Worm (Caenorhabditis elegans) whole organism, L1 larva: ENCODE results near the gene col-162.

Experiments used
- C16A3.4 ChIP-seq: fragments of 150-350 bp; optimal IDR thresholded peaks from 2 replicates; lab custom pipeline; 2014; ENCODE audit warnings: missing biosample characterization, missing genetic modification characterization
- Y116A8C.19 ChIP-seq: sonication (generic microtip); optimal IDR thresholded peaks from 2 replicates; lab custom pipeline; 2016; ENCODE audit warnings: missing compliant biosample characterization, missing genetic modification characterization, borderline replicate concordance
- alr-1 ChIP-seq: fragments of 200-800 bp; sonication (Bioruptor generic); optimal IDR thresholded peaks from 2 replicates; lab custom pipeline; 2018; ENCODE audit warnings: borderline replicate concordance, mild to moderate bottlenecking, missing genetic modification characterization, missing compliant biosample characterization
- ama-1 ChIP-seq: fragments of 150-350 bp; optimal IDR thresholded peaks from 2 replicates; lab custom pipeline; 2014
- blmp-1 ChIP-seq: fragments of 150-350 bp; optimal IDR thresholded peaks from 2 replicates; lab custom pipeline; 2014; ENCODE audit warnings: missing biosample characterization, missing genetic modification characterization
- ceh-82 ChIP-seq, 3 experiments: fragments of 150-350 bp in 1 of 3; sonication (generic microtip) in 2 of 3; optimal IDR thresholded peaks; 2 replicates each; lab custom pipeline; 2014 to 2017; ENCODE audit warnings: missing biosample characterization in 3 of 3, missing genetic modification characterization in 3 of 3
- ceh-90 ChIP-seq: sonication (generic microtip); optimal IDR thresholded peaks from 2 replicates; lab custom pipeline; 2016; ENCODE audit warnings: missing genetic modification characterization, missing compliant biosample characterization
- dpl-1 ChIP-seq, 3 experiments: fragments of 150-350 bp in 2 of 3; sonication (generic microtip) in 1 of 3; optimal IDR thresholded peaks; 2 replicates each; lab custom pipeline; 2014 to 2017; ENCODE audit warnings: missing biosample characterization in 3 of 3, missing genetic modification characterization in 3 of 3, missing genetic modification reagents in 3 of 3
- dsc-1 ChIP-seq: sonication (generic microtip); optimal IDR thresholded peaks from 2 replicates; lab custom pipeline; 2016; ENCODE audit warnings: mild to moderate bottlenecking, missing genetic modification characterization, missing compliant biosample characterization
- elt-3 ChIP-seq, 6 experiments: fragments of 150-350 bp in 1 of 6; sonication (generic microtip); optimal IDR thresholded peaks; 2 replicates each; lab custom pipeline; 2017 to 2018; ENCODE audit warnings: missing biosample characterization in 6 of 6, missing genetic modification characterization in 6 of 6, inconsistent platforms in 1 of 6
- fkh-8 ChIP-seq: sonication (generic microtip); optimal IDR thresholded peaks from 2 replicates; lab custom pipeline; 2016; ENCODE audit warnings: mild to moderate bottlenecking, missing genetic modification characterization, missing compliant biosample characterization
- hlh-17 ChIP-seq: fragments of 200-800 bp; sonication (Bioruptor generic); optimal IDR thresholded peaks from 2 replicates; lab custom pipeline; 2018; ENCODE audit warnings: missing genetic modification characterization, mild to moderate bottlenecking, missing compliant biosample characterization, moderate library complexity, borderline replicate concordance
- hlh-4 ChIP-seq: sonication (generic microtip); optimal IDR thresholded peaks from 2 replicates; lab custom pipeline; 2016; ENCODE audit warnings: mild to moderate bottlenecking, missing genetic modification characterization, missing compliant biosample characterization
- isw-1 ChIP-seq: fragments of 200-800 bp; sonication (Bioruptor generic); IDR thresholded peaks from 2 replicates; pipeline ENCODE4 v1.3.6; 2022; ENCODE audit warnings: missing genetic modification characterization, missing compliant biosample characterization
- jun-1 ChIP-seq: fragments of 150-350 bp; optimal IDR thresholded peaks from 2 replicates; lab custom pipeline; 2014; ENCODE audit warnings: missing biosample characterization, missing genetic modification reagents, missing genetic modification characterization
- lin-14 ChIP-seq: fragments of 200-800 bp; sonication (Bioruptor generic); optimal IDR thresholded peaks from 2 replicates; lab custom pipeline; 2018; ENCODE audit warnings: mild to moderate bottlenecking, missing genetic modification characterization, moderate library complexity, missing compliant biosample characterization
- lir-3 ChIP-seq: sonication (generic microtip); optimal IDR thresholded peaks from 2 replicates; lab custom pipeline; 2016; ENCODE audit warnings: mild to moderate bottlenecking, missing genetic modification characterization, moderate library complexity, missing compliant biosample characterization; ENCODE audit not compliant: poor library complexity
- mab-9 ChIP-seq: fragments of 200-800 bp; sonication (Bioruptor generic); IDR thresholded peaks from 2 replicates; pipeline ENCODE4 v1.3.6; 2022; ENCODE audit warnings: missing genetic modification reagents, missing genetic modification characterization, missing compliant biosample characterization
- mdl-1 ChIP-seq, 2 experiments: fragments of 150-350 bp; optimal IDR thresholded peaks; 2 replicates each; lab custom pipeline; 2014 to 2017; ENCODE audit warnings: missing biosample characterization in 2 of 2, missing genetic modification characterization in 2 of 2, inconsistent platforms in 1 of 2
- mep-1 ChIP-seq: fragments of 150-350 bp; optimal IDR thresholded peaks from 2 replicates; lab custom pipeline; 2014; ENCODE audit warnings: missing biosample characterization, missing genetic modification characterization
- nhr-11 ChIP-seq: fragments of 150-350 bp; optimal IDR thresholded peaks from 2 replicates; lab custom pipeline; 2014; ENCODE audit warnings: missing biosample characterization, missing genetic modification characterization
- nhr-20 ChIP-seq: sonication (generic microtip); optimal IDR thresholded peaks from 2 replicates; lab custom pipeline; 2016; ENCODE audit warnings: mild to moderate bottlenecking, missing genetic modification characterization, missing compliant biosample characterization
- nhr-237 ChIP-seq: fragments of 150-350 bp; optimal IDR thresholded peaks from 2 replicates; lab custom pipeline; 2014; ENCODE audit warnings: missing biosample characterization, missing genetic modification characterization
- nhr-28 ChIP-seq: fragments of 150-350 bp; optimal IDR thresholded peaks from 2 replicates; lab custom pipeline; 2014; ENCODE audit warnings: missing biosample characterization, missing genetic modification characterization
- nhr-47 ChIP-seq: sonication (generic microtip); optimal IDR thresholded peaks from 2 replicates; lab custom pipeline; 2016; ENCODE audit warnings: mild to moderate bottlenecking, missing genetic modification characterization, moderate library complexity, missing compliant biosample characterization
- nhr-71 ChIP-seq: sonication (generic microtip); optimal IDR thresholded peaks from 2 replicates; lab custom pipeline; 2016; ENCODE audit warnings: mild to moderate bottlenecking, missing genetic modification characterization, moderate library complexity, missing compliant biosample characterization
- nhr-77 ChIP-seq: fragments of 150-350 bp; optimal IDR thresholded peaks from 2 replicates; lab custom pipeline; 2014; ENCODE audit warnings: missing biosample characterization, missing genetic modification characterization
- nhr-90 ChIP-seq: sonication (generic microtip); optimal IDR thresholded peaks from 2 replicates; lab custom pipeline; 2016; ENCODE audit warnings: mild to moderate bottlenecking, missing genetic modification characterization, missing compliant biosample characterization; ENCODE audit not compliant: poor library complexity
- pag-3 ChIP-seq: sonication (generic microtip); optimal IDR thresholded peaks from 2 replicates; lab custom pipeline; 2017; ENCODE audit warnings: missing genetic modification characterization, mild to moderate bottlenecking, missing compliant biosample characterization, antibody characterized with exemption, borderline replicate concordance; ENCODE audit not compliant: insufficient read depth
- pqm-1 ChIP-seq: sonication (generic microtip); optimal IDR thresholded peaks from 3 replicates; lab custom pipeline; 2017; ENCODE audit warnings: missing biosample characterization, missing genetic modification characterization
- snu-23 ChIP-seq: sonication (generic microtip); optimal IDR thresholded peaks from 2 replicates; lab custom pipeline; 2016; ENCODE audit warnings: missing genetic modification characterization, missing compliant biosample characterization
- sptf-1 ChIP-seq: fragments of 150-350 bp; optimal IDR thresholded peaks from 2 replicates; lab custom pipeline; 2014; ENCODE audit warnings: missing biosample characterization, missing genetic modification characterization
- unc-130 ChIP-seq: fragments of 150-350 bp; optimal IDR thresholded peaks from 2 replicates; lab custom pipeline; 2017; ENCODE audit warnings: missing biosample characterization, missing genetic modification characterization, inconsistent platforms
- unc-30 ChIP-seq: sonication (generic microtip); optimal IDR thresholded peaks from 2 replicates; lab custom pipeline; 2017; ENCODE audit warnings: missing biosample characterization, missing genetic modification characterization
- zip-4 ChIP-seq: fragments of 200-800 bp; sonication (Bioruptor generic); optimal IDR thresholded peaks from 2 replicates; lab custom pipeline; 2018; ENCODE audit warnings: mild to moderate bottlenecking, missing genetic modification characterization, moderate library complexity, missing compliant biosample characterization
- ztf-4 ChIP-seq: fragments of 150-350 bp; optimal IDR thresholded peaks from 2 replicates; lab custom pipeline; 2014; ENCODE audit warnings: missing biosample characterization, missing genetic modification characterization

The col-162 gene

DNA sequence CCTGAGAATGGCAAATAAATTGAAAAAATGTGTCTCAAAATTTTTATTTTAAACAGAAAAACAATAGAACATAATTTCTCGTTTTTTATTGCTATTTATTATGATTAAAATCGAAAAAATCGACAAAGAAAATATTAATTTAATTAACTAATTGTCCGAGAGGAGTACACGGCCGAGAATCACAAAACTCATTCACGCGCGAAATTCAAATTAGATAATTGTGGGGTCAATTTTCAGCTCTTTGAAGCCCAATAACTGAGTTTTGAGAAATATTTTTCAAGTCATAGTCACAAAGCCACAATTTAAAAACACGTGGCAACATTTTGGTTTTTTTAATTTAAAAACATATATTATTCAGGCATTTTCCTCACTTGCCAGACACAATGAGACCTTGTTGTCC is 32.7 kb upstream of the col-162 start (continued):
- TF ChIP-seq nhr-28 (tag; lab: Kevin White, UChicago) (no peak), lin-14 (peak; percentile 30), nhr-90 (peak; percentile 71), snu-23 (GFP tag; lab: Kevin White, UChicago) (peak; percentile 44), C16A3.4 (peak; percentile 6), nhr-20 (peak; percentile 61), pag-3 (tag; lab: Kevin White, UChicago) (no peak), nhr-71 (peak; percentile 73), nhr-11 (tag; lab: Kevin White, UChicago) (no peak)

DNA sequence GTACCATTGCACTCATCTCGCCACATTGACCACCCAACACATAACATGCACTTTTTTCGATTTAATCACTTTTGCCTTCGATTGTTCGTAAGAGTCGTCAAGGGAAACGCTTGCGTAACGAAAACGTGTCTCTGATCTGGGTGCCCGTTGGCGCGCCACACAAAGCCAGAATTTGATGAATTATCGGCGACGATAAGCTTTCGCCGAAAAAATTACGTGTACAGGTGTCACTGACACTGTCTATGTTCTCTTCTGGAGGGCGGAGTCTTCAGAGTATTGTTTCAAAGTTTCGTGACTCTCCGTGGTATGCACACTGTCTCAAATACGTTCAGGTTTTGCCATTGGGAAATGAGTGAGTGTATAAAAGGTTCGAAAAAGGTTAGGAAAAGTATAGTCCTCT is 31.1 kb upstream of the col-162 start, which contains the start of gene F53F1.4:
TSS of gene F53F1.4 (plus strand) at position 390 of the 400 bp plus-strand sequence.
- TF ChIP-seq pqm-1 (tag; lab: Kevin White, UChicago) (no peak), blmp-1 (tag; lab: Kevin White, UChicago) (peak; percentile 85)

DNA sequence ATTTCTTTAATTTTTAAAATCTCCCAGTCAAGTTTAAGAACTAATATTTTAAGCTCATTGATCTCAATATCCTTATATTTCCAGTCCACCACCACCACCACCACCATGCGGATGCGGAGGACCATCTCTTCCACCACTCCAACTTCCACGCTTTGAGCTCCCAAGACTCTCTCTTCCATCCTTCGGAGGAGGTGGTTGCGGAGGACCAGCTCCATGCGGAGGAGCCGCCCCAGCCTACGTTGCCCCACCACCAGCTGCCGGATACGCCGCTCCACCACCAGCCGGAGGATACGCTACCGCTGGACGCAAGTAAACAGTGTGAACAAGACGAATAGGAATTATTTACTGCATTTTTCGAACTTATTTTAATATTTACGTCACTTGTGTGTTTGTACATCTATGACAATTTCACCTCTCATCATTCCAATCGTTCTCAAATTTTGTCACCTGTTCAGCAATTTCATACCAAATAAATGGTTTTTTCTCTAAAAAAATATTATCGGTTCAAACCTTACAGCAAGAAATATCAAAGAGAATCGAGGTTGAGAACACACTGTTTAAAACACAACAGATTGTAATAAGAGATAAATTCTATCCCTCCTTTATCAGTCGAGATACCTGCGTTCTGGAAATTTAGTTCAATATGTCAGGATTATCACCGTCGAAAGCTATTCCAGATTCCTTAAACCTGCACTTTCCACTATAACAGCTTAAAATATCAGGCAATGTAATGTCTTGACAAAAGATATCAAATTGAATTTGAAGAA is 30.4 kb upstream of the col-162 start:
- TF ChIP-seq mab-9 (GFP tag; lab: Robert Waterston, UW), result no peak
- no peak for TF ChIP-seq nhr-237 (tag; lab: Kevin White, UChicago)
- no peak for TF ChIP-seq ceh-90 (tag; lab: Kevin White, UChicago)
- TF ChIP-seq mdl-1 (tag; optimal IDR thresholded peaks at IDR 0.05; lab: Kevin White, UChicago), result no peak
- no peak for TF ChIP-seq ama-1 (lab: Kevin White, UChicago)
- no peak for TF ChIP-seq sptf-1
- TF ChIP-seq dsc-1 (tag; lab: Kevin White, UChicago), result no peak
- no peak for TF ChIP-seq nhr-20
- TF ChIP-seq unc-130, result no peak
- TF ChIP-seq alr-1 (tag; lab: Kevin White, UChicago), result no peak
- no peak for TF ChIP-seq isw-1
- no peak for TF ChIP-seq nhr-77 (tag; lab: Kevin White, UChicago)
- TF ChIP-seq lin-14, result no peak
- no peak for TF ChIP-seq hlh-17
- TF ChIP-seq, all 84 proteins: peak for 0

DNA sequence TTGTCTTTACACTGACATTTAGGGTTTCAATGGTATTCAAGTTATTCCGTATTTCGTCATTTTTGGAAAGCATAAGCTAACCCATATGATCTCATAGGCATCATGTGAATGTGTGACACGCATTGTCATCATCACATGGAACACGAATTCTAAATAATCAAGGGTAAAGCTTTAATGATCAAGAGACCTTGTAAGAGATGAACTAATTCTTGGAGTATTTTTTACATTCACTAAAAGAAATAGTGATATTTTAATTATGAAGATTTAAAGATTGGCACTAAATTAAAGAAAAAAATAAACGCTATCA is 29.8 kb upstream of the col-162 start:
- TF ChIP-seq Y116A8C.19 (no peak), jun-1 (tag; lab: Kevin White, UChicago) (peak; percentile 15), ztf-4 (tag; lab: Kevin White, UChicago) (peak; percentile 70)

DNA sequence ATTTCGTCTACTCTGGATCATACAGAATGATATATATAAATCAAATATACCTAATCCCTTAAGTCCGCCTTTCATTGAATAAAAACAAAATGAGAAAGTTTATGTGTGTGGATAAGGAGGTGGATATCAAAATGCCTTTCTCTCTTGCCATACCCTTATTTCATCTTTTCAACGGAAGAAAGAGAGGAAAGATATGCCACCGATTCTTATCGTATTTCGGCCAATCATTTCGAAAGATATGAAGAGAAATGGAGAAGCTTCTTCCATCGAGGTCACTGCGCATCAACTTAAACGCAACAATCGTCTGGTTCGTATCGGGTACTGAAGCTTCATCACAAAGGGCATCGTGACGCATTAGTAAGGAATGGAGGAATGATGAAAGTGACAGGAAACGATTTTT is 28.5 kb upstream of the col-162 start:
- TF ChIP-seq unc-30 (tag; lab: Kevin White, UChicago), result no peak
- TF ChIP-seq ztf-4 (tag; lab: Kevin White, UChicago), result peak; percentile 19
- no peak for TF ChIP-seq nhr-28 (tag; lab: Kevin White, UChicago)
- peak; percentile 83 for TF ChIP-seq blmp-1 (tag; lab: Kevin White, UChicago)
- TF ChIP-seq ceh-82 (tag; optimal IDR thresholded peaks at IDR 0.05; lab: Kevin White, UChicago), result no peak
- TF ChIP-seq hlh-4 (tag; lab: Kevin White, UChicago), result no peak
- no peak for TF ChIP-seq dpl-1 (GFP tag; optimal IDR thresholded peaks at IDR 0.05; lab: Kevin White, UChicago)
- TF ChIP-seq zip-4, result no peak
- TF ChIP-seq mep-1 (tag; lab: Kevin White, UChicago), result peak; percentile 21
- TF ChIP-seq lir-3 (tag; lab: Kevin White, UChicago), result no peak
- no peak for TF ChIP-seq nhr-47 (tag; lab: Kevin White, UChicago)
- no peak for TF ChIP-seq fkh-8 (tag; lab: Kevin White, UChicago)
- no peak for TF ChIP-seq nhr-71
- TF ChIP-seq elt-3 (tag; optimal IDR thresholded peaks at IDR 0.05; lab: Kevin White, UChicago), result peak in 2 of 6 experiments; percentile 11 to 42
